Worm (Caenorhabditis elegans): Measurements from ENCODE around the gene rde-11.

DNA sequence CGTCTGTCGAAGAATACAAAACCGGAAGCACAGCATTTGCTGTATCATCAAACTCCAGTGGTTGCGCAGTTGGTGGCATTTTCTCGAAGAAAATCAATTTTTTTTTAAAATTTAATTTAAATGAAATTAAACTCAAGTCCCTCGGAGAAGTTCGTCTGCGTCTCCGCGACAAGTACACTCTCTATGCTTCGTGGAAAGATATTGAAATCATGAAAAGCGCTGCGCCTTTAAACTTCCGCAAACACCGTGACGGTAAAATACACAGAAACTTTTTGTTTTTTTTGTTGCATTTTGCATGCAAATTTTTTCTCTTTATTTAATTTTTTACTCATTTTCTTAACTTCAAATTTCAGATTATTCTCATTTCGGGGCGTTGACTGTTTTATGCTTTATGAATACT is 6.3 kb upstream of the rde-11 start, which contains the start of the genes dli-1, tin-9.2 and exos-4.1:
- TF ChIP-seq T26A8.4 (GFP tag; IDR thresholded peaks at IDR 0.05) (no peak), nhr-41 (GFP tag; IDR thresholded peaks at IDR 0.05) (no peak), rbr-2 (tag; optimal IDR thresholded peaks at IDR 0.05) (peak; percentile 68), dmd-8 (GFP tag; IDR thresholded peaks at IDR 0.05) (no peak), lin-38 (GFP tag; IDR thresholded peaks at IDR 0.05) (peak; percentile 81), Y5F2A.4 (GFP tag; optimal IDR thresholded peaks at IDR 0.05) (no peak), lsy-2 (tag; optimal IDR thresholded peaks at IDR 0.05) (peak in 1 of 2 experiments; percentile 89), mes-2 (tag; optimal IDR thresholded peaks at IDR 0.05; ENCODE audit: poor library complexity, severe bottlenecking) (peak; percentile 80), R02D3.7 (tag; optimal IDR thresholded peaks at IDR 0.05) (no peak), set-16 (GFP tag; IDR thresholded peaks at IDR 0.05) (no peak), daf-12 (tag; optimal IDR thresholded peaks at IDR 0.05) (no peak)
